Worm (Caenorhabditis elegans): ENCODE data around the gene pqn-54.
A peak's percentile ranks its signal among the peaks of the same experiment; 100 is the strongest.

The pqn-54 gene

ce11 chrV:1471078-1471969 is 6.5 kb downstream of the pqn-54 start (continued):
- TF ChIP-seq repo-1 (tag; optimal IDR thresholded peaks at IDR 0.05) (no peak), mxl-1 (tag; optimal IDR thresholded peaks at IDR 0.05) (no peak), B0035.1 (tag; optimal IDR thresholded peaks at IDR 0.05) (no peak), lir-1 (GFP tag; conservative IDR thresholded peaks at IDR 0.05) (no peak), ztf-26 (tag; optimal IDR thresholded peaks at IDR 0.05) (no peak), ceh-91 (GFP tag; IDR thresholded peaks at IDR 0.05) (peak; percentile 76), F57C9.4 (tag; optimal IDR thresholded peaks at IDR 0.05) (no peak), hmg-1.2 (GFP tag; IDR thresholded peaks at IDR 0.05) (0 out of 2 replicates have a peak, but pooled peaks have one; percentile 11), efl-1 (GFP tag; optimal IDR thresholded peaks at IDR 0.05) (peak; percentile 73), ztf-25 (GFP tag; IDR thresholded peaks at IDR 0.05) (no peak), mes-4 (tag; optimal IDR thresholded peaks at IDR 0.05) (no peak), ztf-28 (GFP tag; IDR thresholded peaks at IDR 0.05) (no peak), F33H1.4 (GFP tag; IDR thresholded peaks at IDR 0.05) (peak; percentile 95), bed-2 (GFP tag; IDR thresholded peaks at IDR 0.05) (no peak), F39B2.1 (GFP tag; IDR thresholded peaks at IDR 0.05) (no peak), let-607 (tag; optimal IDR thresholded peaks at IDR 0.05) (peak in 1 of 2 experiments; percentile 19), sea-2 (GFP tag; IDR thresholded peaks at IDR 0.05) (no peak), F37B4.10 (GFP tag; IDR thresholded peaks at IDR 0.05) (no peak), ceh-40 (GFP tag; IDR thresholded peaks at IDR 0.05) (no peak), Y53F4B.3 (GFP tag; IDR thresholded peaks at IDR 0.05) (no peak), nhr-120 (GFP tag; IDR thresholded peaks at IDR 0.05) (no peak), C17E4.6 (GFP tag; IDR thresholded peaks at IDR 0.05) (no peak), ceh-58 (GFP tag; IDR thresholded peaks at IDR 0.05) (no peak), F55B11.4 (tag; optimal IDR thresholded peaks at IDR 0.05; ENCODE audit: borderline replicate concordance, insufficient read depth) (no peak), bed-1 (GFP tag; IDR thresholded peaks at IDR 0.05) (no peak), zfh-2 (GFP tag; conservative IDR thresholded peaks at IDR 0.05) (peak; percentile 38; the same call in 1 of the 2 replicates), nhr-80 (tag; optimal IDR thresholded peaks at IDR 0.05) (peak; percentile 13), nfya-2 (GFP tag; IDR thresholded peaks at IDR 0.05) (no peak), aptf-2 (GFP tag; conservative IDR thresholded peaks at IDR 0.05) (no peak), snpc-1.1 (tag; optimal IDR thresholded peaks at IDR 0.05; ENCODE audit: insufficient read depth) (no peak), madf-6 (GFP tag; IDR thresholded peaks at IDR 0.05) (peak; percentile 75), him-1 (tag; optimal IDR thresholded peaks at IDR 0.05) (no peak), tbp1 (GFP tag; optimal IDR thresholded peaks at IDR 0.05) (peak; percentile 49), ceh-27 (GFP tag; optimal IDR thresholded peaks at IDR 0.05) (no peak)

- TF ChIP-seq egrh-3 (GFP tag; IDR thresholded peaks at IDR 0.05) (peak; percentile 32; the same call in 1 of the 2 replicates), F33H1.4 (GFP tag; IDR thresholded peaks at IDR 0.05) (no peak), nfyb-1 (GFP tag; IDR thresholded peaks at IDR 0.05) (0 out of 2 replicates have a peak, but pooled peaks have one; percentile 10), nhr-27 (tag; optimal IDR thresholded peaks at IDR 0.05) (no peak), akir-1 (GFP tag; optimal IDR thresholded peaks at IDR 0.05) (no peak), cebp-1 (GFP tag; IDR thresholded peaks at IDR 0.05) (peak; percentile 92), cebp-1 (tag; optimal IDR thresholded peaks at IDR 0.05) (peak; percentile 99), T07F8.4 (tag; optimal IDR thresholded peaks at IDR 0.05) (no peak), ztf-28 (GFP tag; IDR thresholded peaks at IDR 0.05) (no peak), aptf-2 (GFP tag; conservative IDR thresholded peaks at IDR 0.05) (no peak), T26A5.8 (tag; optimal IDR thresholded peaks at IDR 0.05) (no peak), zfh-2 (GFP tag; conservative IDR thresholded peaks at IDR 0.05) (peak; percentile 86), lin-35 (GFP tag; optimal IDR thresholded peaks at IDR 0.05) (no peak), ztf-6 (GFP tag; IDR thresholded peaks at IDR 0.05) (no peak), unc-62 (GFP tag; optimal IDR thresholded peaks at IDR 0.05) (no peak)
Measured at ce11 chrV:1471977-1472376, 7.2 kb downstream of the pqn-54 start.
